Worm (Caenorhabditis elegans) whole organism, young adult: Measurements from ENCODE around the gene sra-12.

Source experiments
- F22D6.2 ChIP-seq: sonication (generic microtip); optimal IDR thresholded peaks from 2 replicates; lab custom pipeline; 2016; ENCODE audit warnings: mild to moderate bottlenecking, missing genetic modification characterization, missing compliant biosample characterization
- F33H1.4 ChIP-seq: fragments of 200-800 bp; sonication (Bioruptor generic); IDR thresholded peaks from 2 replicates; pipeline ENCODE4 v1.3.6; 2022; ENCODE audit warnings: missing genetic modification reagents, missing genetic modification characterization, missing compliant biosample characterization
- F39B2.1 ChIP-seq: fragments of 200-800 bp; sonication (Bioruptor generic); IDR thresholded peaks from 2 replicates; pipeline ENCODE4 v1.3.6; 2022; ENCODE audit warnings: missing genetic modification reagents, missing genetic modification characterization, missing compliant biosample characterization
- F49E8.2 ChIP-seq: sonication (generic microtip); optimal IDR thresholded peaks from 3 replicates; lab custom pipeline; 2017; ENCODE audit warnings: missing genetic modification characterization, mild to moderate bottlenecking, missing compliant biosample characterization, antibody characterized with exemption, moderate library complexity; ENCODE audit not compliant: insufficient read depth
- F52B5.7 ChIP-seq: sonication (generic microtip); optimal IDR thresholded peaks from 2 replicates; lab custom pipeline; 2016; ENCODE audit warnings: mild to moderate bottlenecking, missing genetic modification characterization, missing compliant biosample characterization
- F57A8.1 ChIP-seq: fragments of 200-800 bp; sonication (Bioruptor generic); optimal IDR thresholded peaks from 2 replicates; lab custom pipeline; 2018; ENCODE audit warnings: mild to moderate bottlenecking, missing genetic modification characterization, moderate library complexity, missing compliant biosample characterization
- K12H6.12 ChIP-seq: fragments of 200-800 bp; sonication (Bioruptor generic); optimal IDR thresholded peaks from 2 replicates; lab custom pipeline; 2018; ENCODE audit warnings: mild to moderate bottlenecking, missing genetic modification characterization, missing compliant biosample characterization
- T26A5.8 ChIP-seq: sonication (generic microtip); optimal IDR thresholded peaks from 2 replicates; lab custom pipeline; 2016; ENCODE audit warnings: missing genetic modification characterization, missing compliant biosample characterization
- Y67H2A.10 ChIP-seq: fragments of 200-800 bp; sonication (Bioruptor generic); conservative IDR thresholded peaks from 2 replicates; pipeline ENCODE4 v1.3.6; 2022; ENCODE audit warnings: missing genetic modification reagents, missing genetic modification characterization, missing compliant biosample characterization
- aptf-3 ChIP-seq: fragments of 200-800 bp; sonication (Bioruptor generic); IDR thresholded peaks from 2 replicates; pipeline ENCODE4 v1.3.6; 2022; ENCODE audit warnings: missing genetic modification characterization, missing compliant biosample characterization
- athp-1 ChIP-seq: sonication (generic microtip); optimal IDR thresholded peaks from 2 replicates; lab custom pipeline; 2017; ENCODE audit warnings: mild to moderate bottlenecking, missing genetic modification characterization, missing compliant biosample characterization
- bed-2 ChIP-seq: fragments of 200-800 bp; sonication (Bioruptor generic); IDR thresholded peaks from 2 replicates; pipeline ENCODE4 v1.3.6; 2022; ENCODE audit warnings: missing genetic modification reagents, missing genetic modification characterization, missing compliant biosample characterization
- cebp-1 ChIP-seq, 2 experiments: fragments of 200-800 bp in 1 of 2; sonication (Bioruptor generic) in 1 of 2; sonication (generic microtip) in 1 of 2; IDR thresholded peaks in 1 of 2; optimal IDR thresholded peaks in 1 of 2; 2 replicates each; pipeline versions ENCODE4 v1.3.6 to Lab custom; 2017 to 2022; ENCODE audit warnings: missing compliant biosample characterization in 2 of 2, missing genetic modification characterization in 2 of 2, mild to moderate bottlenecking in 1 of 2, missing genetic modification reagents in 1 of 2, moderate library complexity in 1 of 2
- cebp-2 ChIP-seq: fragments of 200-800 bp; sonication (Bioruptor generic); IDR thresholded peaks from 2 replicates; pipeline ENCODE4 v1.3.6; 2022; ENCODE audit warnings: missing genetic modification characterization, missing compliant biosample characterization
- ceh-27 ChIP-seq: fragments of 200-800 bp; sonication (Bioruptor generic); optimal IDR thresholded peaks from 2 replicates; lab custom pipeline; 2018; ENCODE audit warnings: mild to moderate bottlenecking, missing genetic modification characterization, moderate library complexity, missing compliant biosample characterization
- ceh-58 ChIP-seq: fragments of 200-800 bp; sonication (Bioruptor generic); IDR thresholded peaks from 2 replicates; pipeline ENCODE4 v1.3.6; 2022; ENCODE audit warnings: missing genetic modification characterization, missing compliant biosample characterization
- ceh-79 ChIP-seq: sonication (generic microtip); optimal IDR thresholded peaks from 2 replicates; lab custom pipeline; 2017; ENCODE audit warnings: mild to moderate bottlenecking, missing genetic modification characterization, missing compliant biosample characterization
- ceh-91 ChIP-seq: fragments of 200-800 bp; sonication (Bioruptor generic); IDR thresholded peaks from 2 replicates; pipeline ENCODE4 v1.3.6; 2022; ENCODE audit warnings: missing genetic modification reagents, missing genetic modification characterization, missing compliant biosample characterization
- dox-1 ChIP-seq: fragments of 200-800 bp; sonication (Bioruptor generic); IDR thresholded peaks from 2 replicates; pipeline ENCODE4 v1.3.6; 2022; ENCODE audit warnings: missing genetic modification reagents, missing genetic modification characterization, missing compliant biosample characterization
- dpl-1 ChIP-seq: fragments of 150-350 bp; optimal IDR thresholded peaks from 2 replicates; lab custom pipeline; 2014; ENCODE audit warnings: missing biosample characterization, missing genetic modification reagents, missing genetic modification characterization
- egl-18 ChIP-seq: fragments of 200-800 bp; sonication (Bioruptor generic); IDR thresholded peaks from 2 replicates; pipeline ENCODE4 v1.3.6; 2022; ENCODE audit warnings: missing genetic modification reagents, missing genetic modification characterization, missing compliant biosample characterization
- egl-44 ChIP-seq: fragments of 200-800 bp; sonication (Bioruptor generic); IDR thresholded peaks from 2 replicates; pipeline ENCODE4 v1.3.6; 2022; ENCODE audit warnings: missing genetic modification reagents, missing genetic modification characterization, missing compliant biosample characterization
- egrh-3 ChIP-seq: fragments of 200-800 bp; sonication (Bioruptor generic); IDR thresholded peaks from 2 replicates; pipeline ENCODE4 v1.3.6; 2022; ENCODE audit warnings: missing genetic modification reagents, missing genetic modification characterization, missing compliant biosample characterization
- fkh-3 ChIP-seq: sonication (generic microtip); optimal IDR thresholded peaks from 2 replicates; lab custom pipeline; 2016; ENCODE audit warnings: mild to moderate bottlenecking, missing genetic modification characterization, missing compliant biosample characterization
- him-1 ChIP-seq: sonication (generic microtip); optimal IDR thresholded peaks from 2 replicates; lab custom pipeline; 2016; ENCODE audit warnings: missing genotype, missing genetic modification reagents, missing genetic modification characterization, missing compliant biosample characterization
- hrde-1 ChIP-seq: sonication (generic microtip); optimal IDR thresholded peaks from 2 replicates; lab custom pipeline; 2016; ENCODE audit warnings: missing genetic modification characterization, mild to moderate bottlenecking, missing compliant biosample characterization, moderate library complexity, missing genotype, missing genetic modification reagents, borderline replicate concordance
- lag-1 ChIP-seq: fragments of 200-800 bp; sonication (Bioruptor generic); IDR thresholded peaks from 2 replicates; pipeline ENCODE4 v1.3.6; 2022; ENCODE audit warnings: missing genetic modification reagents, missing genetic modification characterization, missing compliant biosample characterization
- lin-35 ChIP-seq, 3 experiments: fragments of 150-350 bp in 2 of 3; sonication (generic microtip) in 1 of 3; optimal IDR thresholded peaks; 2 replicates each; lab custom pipeline; 2014 to 2018; ENCODE audit warnings: missing biosample characterization in 3 of 3, missing genetic modification characterization in 3 of 3, missing genetic modification reagents in 3 of 3
- lin-40 ChIP-seq: sonication (generic microtip); optimal IDR thresholded peaks from 2 replicates; lab custom pipeline; 2016; ENCODE audit warnings: missing genetic modification characterization, mild to moderate bottlenecking, missing compliant biosample characterization, missing genotype, missing genetic modification reagents
- lin-54 ChIP-seq: fragments of 200-800 bp; sonication (Bioruptor generic); optimal IDR thresholded peaks from 2 replicates; lab custom pipeline; 2018; ENCODE audit warnings: mild to moderate bottlenecking, missing genetic modification characterization, missing compliant biosample characterization
- madf-8 ChIP-seq: fragments of 200-800 bp; sonication (Bioruptor generic); conservative IDR thresholded peaks from 2 replicates; pipeline ENCODE4 v1.3.6; 2022; ENCODE audit warnings: missing genetic modification reagents, missing genetic modification characterization, missing compliant biosample characterization
- mes-4 ChIP-seq: sonication (generic microtip); optimal IDR thresholded peaks from 2 replicates; lab custom pipeline; 2016; ENCODE audit warnings: missing genotype, missing genetic modification characterization, missing compliant biosample characterization
- nhr-90 ChIP-seq: sonication (generic microtip); optimal IDR thresholded peaks from 2 replicates; lab custom pipeline; 2016; ENCODE audit warnings: missing genotype, mild to moderate bottlenecking, missing genetic modification characterization, missing compliant biosample characterization
- pha-4 ChIP-seq: fragments of 150-350 bp; sonication (generic microtip); optimal IDR thresholded peaks from 2 replicates; lab custom pipeline; 2014; ENCODE audit warnings: missing biosample characterization, missing genetic modification reagents, missing genetic modification characterization
- rcor-1 ChIP-seq: fragments of 200-800 bp; sonication (Bioruptor generic); IDR thresholded peaks from 2 replicates; pipeline ENCODE4 v1.3.6; 2022; ENCODE audit warnings: missing genetic modification reagents, missing genetic modification characterization, missing compliant biosample characterization
- rec-8 ChIP-seq, 2 experiments: sonication (generic microtip); optimal IDR thresholded peaks; 2 replicates each; lab custom pipeline; 2016; ENCODE audit warnings: mild to moderate bottlenecking in 2 of 2, missing genetic modification characterization in 2 of 2, missing genetic modification reagents in 2 of 2, missing genotype in 2 of 2, missing biosample characterization in 1 of 2, missing compliant biosample characterization in 1 of 2, moderate library complexity in 1 of 2
- rpc-1 ChIP-seq, 2 experiments: fragments of 150-350 bp in 1 of 2; sonication (generic microtip) in 1 of 2; optimal IDR thresholded peaks; 2 replicates each; lab custom pipeline; 2014 to 2018; ENCODE audit warnings: missing biosample characterization in 1 of 2, missing genetic modification characterization in 1 of 2, missing genetic modification reagents in 1 of 2, missing genotype in 1 of 2
- snpc-1.1 ChIP-seq: sonication (generic microtip); optimal IDR thresholded peaks from 2 replicates; lab custom pipeline; 2017; ENCODE audit warnings: missing genetic modification characterization, mild to moderate bottlenecking, missing compliant biosample characterization, antibody characterized with exemption, moderate library complexity, missing genotype, missing genetic modification reagents; ENCODE audit not compliant: insufficient read depth
- snpc-3.4 ChIP-seq: sonication (generic microtip); optimal IDR thresholded peaks from 2 replicates; lab custom pipeline; 2017; ENCODE audit warnings: missing genetic modification characterization, mild to moderate bottlenecking, missing compliant biosample characterization, antibody characterized with exemption, moderate library complexity, missing genotype, missing genetic modification reagents
- tbp1 ChIP-seq: fragments of 200-800 bp; sonication (Bioruptor generic); optimal IDR thresholded peaks from 2 replicates; lab custom pipeline; 2018; ENCODE audit warnings: mild to moderate bottlenecking, missing genetic modification characterization, missing compliant biosample characterization
- xnd-1 ChIP-seq: sonication (generic microtip); optimal IDR thresholded peaks from 2 replicates; lab custom pipeline; 2016; ENCODE audit warnings: missing genotype, missing genetic modification reagents, missing genetic modification characterization, missing compliant biosample characterization
- zim-3 ChIP-seq: sonication (generic microtip); optimal IDR thresholded peaks from 2 replicates; lab custom pipeline; 2017; ENCODE audit warnings: mild to moderate bottlenecking, missing genetic modification characterization, moderate library complexity, missing compliant biosample characterization

The sra-12 gene

ce11 chrII:10884396-10884795 is 19.9 kb downstream of the sra-12 start, which contains the start of gene egg-3 (continued):
- TF ChIP-seq tbp1 (GFP tag; lab: Kevin White, UChicago) (peak; percentile 22), T26A5.8 (tag; lab: Kevin White, UChicago) (no peak), xnd-1 (peak; percentile 90), lag-1 (GFP tag; lab: Robert Waterston, UW) (no peak), dox-1 (0 out of 2 replicates have a peak, but pooled peaks have one; percentile 50), him-1 (tag; lab: Kevin White, UChicago) (peak; percentile 43), rpc-1 (optimal IDR thresholded peaks at IDR 0.05; lab: Kevin White, UChicago) (no peak), rpc-1 (tag; optimal IDR thresholded peaks at IDR 0.05; lab: Kevin White, UChicago) (no peak), rec-8 (tag; optimal IDR thresholded peaks at IDR 0.05; lab: Kevin White, UChicago) (no peak), snpc-3.4 (tag; lab: Kevin White, UChicago) (peak; percentile 47), dpl-1 (GFP tag; lab: Kevin White, UChicago) (peak; percentile 83), F49E8.2 (peak; percentile 53), lin-54 (GFP tag; lab: Kevin White, UChicago) (peak; percentile 73), lin-35 (GFP tag; optimal IDR thresholded peaks at IDR 0.05; lab: Kevin White, UChicago) (peak in 1 of 3 experiments; percentile 52), snpc-1.1 (tag; lab: Kevin White, UChicago) (peak; percentile 15)

ce11 chrII:10880625-10881024 is 23.7 kb downstream of the sra-12 start, which contains the start of gene lurp-1:
TSS of gene lurp-1 (plus strand) at chrII:10880925.
- no peak for TF ChIP-seq F57A8.1
- TF ChIP-seq ceh-58 = no peak
- TF ChIP-seq mes-4 = no peak
- TF ChIP-seq F52B5.7 = no peak
- TF ChIP-seq cebp-2 (GFP tag; lab: Robert Waterston, UW) = no peak
- no peak for TF ChIP-seq athp-1 (tag; lab: Kevin White, UChicago)
- no peak for TF ChIP-seq egl-18 (GFP tag; lab: Robert Waterston, UW)
- no peak for TF ChIP-seq Y67H2A.10 (GFP tag; lab: Robert Waterston, UW)
- TF ChIP-seq ceh-27 (GFP tag; lab: Kevin White, UChicago) = no peak

DNA sequence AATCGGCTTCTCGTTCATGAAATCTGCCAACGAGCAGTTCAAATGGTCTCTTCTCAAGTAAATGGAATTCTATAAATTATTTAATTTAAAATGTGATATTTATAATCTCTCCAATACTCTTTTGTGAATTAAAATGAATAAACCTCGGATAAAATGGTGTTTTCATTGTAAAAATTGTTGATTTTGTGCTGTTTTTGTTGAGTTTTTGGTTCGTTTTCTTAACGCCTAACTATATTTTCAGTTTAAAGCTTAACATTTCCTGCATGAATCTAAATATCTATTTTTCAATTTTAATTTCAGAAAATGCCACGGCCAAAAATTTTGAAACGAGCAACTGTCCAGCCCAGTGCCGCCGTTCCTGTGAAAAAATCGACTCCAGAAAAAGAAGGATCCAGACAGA is 30.6 kb downstream of the sra-12 start, which contains the start of gene orc-2:
Gene orc-2, plus strand, starts transcription at position 301 of the 400 bp plus-strand sequence.
- TF ChIP-seq fkh-3 (tag; lab: Kevin White, UChicago) (no peak), aptf-3 (no peak), nhr-90 (no peak), cebp-1 (GFP tag; IDR thresholded peaks at IDR 0.05; lab: Robert Waterston, UW) (no peak), cebp-1 (tag; optimal IDR thresholded peaks at IDR 0.05; lab: Kevin White, UChicago) (no peak), F39B2.1 (GFP tag; lab: Robert Waterston, UW) (no peak), madf-8 (GFP tag; lab: Robert Waterston, UW) (no peak), ceh-58 (no peak)

DNA sequence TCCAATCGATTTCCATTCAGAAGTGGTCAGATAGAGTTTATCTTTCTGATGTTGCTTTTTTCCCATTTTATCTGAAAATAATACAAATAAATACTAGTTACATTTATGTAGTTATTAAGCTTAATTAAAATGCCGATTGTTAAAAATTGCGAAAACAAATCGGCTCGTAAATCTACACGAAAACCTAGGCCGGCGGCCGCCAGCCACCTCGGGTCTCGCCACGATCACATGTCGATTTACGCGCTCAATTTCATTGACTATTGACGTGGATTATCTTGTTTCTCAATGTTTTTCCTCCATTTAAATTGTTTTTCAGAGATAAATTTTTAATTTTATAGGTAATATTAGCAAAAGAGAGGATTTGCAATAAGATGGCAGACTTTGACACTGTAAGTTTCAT is 31.7 kb downstream of the sra-12 start, which contains the start of the genes cyn-4 and copz-1:
Gene cyn-4, minus strand, starts transcription at position 71 of the 400 bp plus-strand sequence.
Gene copz-1, plus strand, starts transcription at position 339 of the 400 bp plus-strand sequence.
- 0 out of 2 replicates have a peak, but pooled peaks have one; percentile 14 for TF ChIP-seq egrh-3 (GFP tag; lab: Robert Waterston, UW)
- TF ChIP-seq ceh-91 (GFP tag; lab: Robert Waterston, UW) = peak; percentile 66
- peak; percentile 93 for TF ChIP-seq F33H1.4
- TF ChIP-seq aptf-3 = no peak
- TF ChIP-seq pha-4 (tag; lab: Kevin White, UChicago) = peak; percentile 5
- no peak for TF ChIP-seq mes-4
- TF ChIP-seq him-1 (tag; lab: Kevin White, UChicago) = peak; percentile 33
- TF ChIP-seq lin-40 (tag; lab: Kevin White, UChicago) = peak; percentile 55
- peak; percentile 43; the same call in 1 of the 2 replicates for TF ChIP-seq rcor-1
- TF ChIP-seq hrde-1 (tag; lab: Kevin White, UChicago) = no peak
- TF ChIP-seq lin-35 (GFP tag; optimal IDR thresholded peaks at IDR 0.05; lab: Kevin White, UChicago) = peak in 1 of 3 experiments; percentile 60
- peak; percentile 52; the same call in 1 of the 2 replicates for TF ChIP-seq egl-44 (GFP tag; lab: Robert Waterston, UW)
- TF ChIP-seq F22D6.2 (tag; lab: Kevin White, UChicago) = no peak
- TF ChIP-seq bed-2 (GFP tag; lab: Robert Waterston, UW) = 0 out of 2 replicates have a peak, but pooled peaks have one; percentile 56
- TF ChIP-seq K12H6.12 (tag; lab: Kevin White, UChicago) = peak; percentile 47
- no peak for TF ChIP-seq ceh-58
- TF ChIP-seq ceh-79 (tag; lab: Kevin White, UChicago) = no peak
- no peak for TF ChIP-seq zim-3 (tag; lab: Kevin White, UChicago)
- TF ChIP-seq nhr-90 = no peak
